Fruit fly (Drosophila melanogaster): Measurements from ENCODE around the gene nub.

nub gene

DNA sequence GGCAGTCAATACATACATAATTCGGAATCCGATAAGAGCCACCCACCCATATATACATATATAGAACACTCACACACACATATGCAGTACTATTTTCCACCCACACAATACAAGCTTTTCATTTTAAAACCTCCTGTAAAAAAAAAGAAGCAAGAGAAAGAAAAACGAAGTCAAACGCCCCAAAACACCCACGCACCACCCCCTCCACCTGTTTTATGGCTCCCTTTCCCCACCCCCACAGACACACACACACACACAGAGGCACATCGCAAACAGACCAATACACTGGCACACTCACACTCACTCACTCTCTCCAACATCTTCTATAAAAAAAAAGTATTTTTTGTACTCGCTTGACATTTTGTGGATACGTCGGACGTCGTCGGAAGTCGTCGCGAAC is 69.9 kb downstream of the nub start:
- no peak for TF ChIP-seq Hr96 (GFP tag; optimal IDR thresholded peaks at IDR 0.05)
- no peak for TF ChIP-seq bab1 (GFP tag; optimal IDR thresholded peaks at IDR 0.05)
- TF ChIP-seq Clk (GFP tag; optimal IDR thresholded peaks at IDR 0.05) = no peak
- no peak for TF ChIP-seq CG11617 (GFP tag; optimal IDR thresholded peaks at IDR 0.05)
- TF ChIP-seq CG5204 (GFP tag; optimal IDR thresholded peaks at IDR 0.05) = no peak
- TF ChIP-seq CG33017 (tag; optimal IDR thresholded peaks at IDR 0.05) = no peak
- TF ChIP-seq Crg-1 (GFP tag; optimal IDR thresholded peaks at IDR 0.05) = no peak
- TF ChIP-seq kay (GFP tag; ENCODE audit: borderline replicate concordance) = no peak
- no peak for TF ChIP-seq CG12768 (GFP tag; optimal IDR thresholded peaks at IDR 0.05)
- no peak for TF ChIP-seq ovo (GFP tag; optimal IDR thresholded peaks at IDR 0.05)
- TF ChIP-seq CG1620 (GFP tag; optimal IDR thresholded peaks at IDR 0.05) = no peak
- TF ChIP-seq tj (GFP tag; optimal IDR thresholded peaks at IDR 0.05) = no peak

dm6 chr2L:12666002-12666576 is 78.7 kb downstream of the nub start:
- TF ChIP-seq ovo (GFP tag; optimal IDR thresholded peaks at IDR 0.05) = no peak
- TF ChIP-seq Hr96 (GFP tag; optimal IDR thresholded peaks at IDR 0.05) = no peak
- no peak for TF ChIP-seq tj (GFP tag; optimal IDR thresholded peaks at IDR 0.05)
- TF ChIP-seq CG11617 (GFP tag; optimal IDR thresholded peaks at IDR 0.05) = no peak
- no peak for TF ChIP-seq Clk (GFP tag; optimal IDR thresholded peaks at IDR 0.05)
- TF ChIP-seq CG7045 (GFP tag; optimal IDR thresholded peaks at IDR 0.05) = no peak

- TF ChIP-seq Hr96 (GFP tag; optimal IDR thresholded peaks at IDR 0.05) (no peak), Crg-1 (GFP tag; optimal IDR thresholded peaks at IDR 0.05) (no peak), CG5204 (GFP tag; optimal IDR thresholded peaks at IDR 0.05) (no peak), tj (GFP tag; optimal IDR thresholded peaks at IDR 0.05) (no peak), CG33017 (tag; optimal IDR thresholded peaks at IDR 0.05) (no peak), Clk (GFP tag; optimal IDR thresholded peaks at IDR 0.05) (no peak), cic (GFP tag; optimal IDR thresholded peaks at IDR 0.05) (no peak), ovo (GFP tag; optimal IDR thresholded peaks at IDR 0.05) (no peak), kay (GFP tag; ENCODE audit: borderline replicate concordance) (no peak), Mnt (GFP tag; optimal IDR thresholded peaks at IDR 0.05) (no peak), CG11617 (GFP tag; optimal IDR thresholded peaks at IDR 0.05) (no peak), CG1620 (GFP tag; optimal IDR thresholded peaks at IDR 0.05) (no peak), CG14711 (tag; optimal IDR thresholded peaks at IDR 0.05) (no peak), CG7101 (tag; optimal IDR thresholded peaks at IDR 0.05) (no peak)
Measured at dm6 chr2L:12669614-12670013, 82.2 kb downstream of the nub start, which contains the start of gene Nepl7. Gene Nepl7, minus strand, starts transcription at chr2L:12669714.

dm6 chr2L:12672296-12672695 is 84.9 kb downstream of the nub start:
- TF ChIP-seq CG33017 (tag; optimal IDR thresholded peaks at IDR 0.05) = no peak
- TF ChIP-seq Hr96 (GFP tag; optimal IDR thresholded peaks at IDR 0.05) = no peak
- no peak for TF ChIP-seq ovo (GFP tag; optimal IDR thresholded peaks at IDR 0.05)
- TF ChIP-seq CG7045 (GFP tag; optimal IDR thresholded peaks at IDR 0.05) = no peak
- TF ChIP-seq CG11617 (GFP tag; optimal IDR thresholded peaks at IDR 0.05) = no peak
- TF ChIP-seq cic (GFP tag; optimal IDR thresholded peaks at IDR 0.05) = no peak
- TF ChIP-seq CG1620 (GFP tag; optimal IDR thresholded peaks at IDR 0.05) = no peak
- no peak for TF ChIP-seq tj (GFP tag; optimal IDR thresholded peaks at IDR 0.05)
- no peak for TF ChIP-seq Clk (GFP tag; optimal IDR thresholded peaks at IDR 0.05)
- TF ChIP-seq kay (GFP tag; ENCODE audit: borderline replicate concordance) = no peak
- TF ChIP-seq toe (GFP tag; optimal IDR thresholded peaks at IDR 0.05) = no peak
- no peak for TF ChIP-seq CG5204 (GFP tag; optimal IDR thresholded peaks at IDR 0.05)
- no peak for TF ChIP-seq bab1 (GFP tag; optimal IDR thresholded peaks at IDR 0.05)

DNA sequence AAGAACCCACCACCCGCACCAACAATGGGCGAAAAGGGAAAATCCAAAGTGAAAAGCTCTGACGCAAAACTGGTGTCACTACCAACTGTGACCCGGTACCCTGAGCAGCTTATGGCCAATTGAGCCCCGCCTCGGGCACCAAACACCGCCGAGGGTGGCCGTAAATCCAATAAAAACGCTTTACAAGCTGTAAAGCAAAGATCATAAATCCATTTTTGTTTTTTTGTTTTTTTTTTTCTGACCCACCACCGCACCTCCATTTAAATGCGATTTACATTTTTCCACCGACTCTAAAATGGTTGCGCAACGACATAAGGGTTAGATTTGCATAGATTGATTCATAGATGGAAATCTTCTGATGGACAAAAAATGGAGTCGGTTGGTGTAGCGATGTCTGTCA is 86.9 kb downstream of the nub start:
- TF ChIP-seq ovo (GFP tag; optimal IDR thresholded peaks at IDR 0.05) = no peak
- no peak for TF ChIP-seq CG11617 (GFP tag; optimal IDR thresholded peaks at IDR 0.05)
- TF ChIP-seq toe (GFP tag; optimal IDR thresholded peaks at IDR 0.05) = no peak
- TF ChIP-seq Crg-1 (GFP tag; optimal IDR thresholded peaks at IDR 0.05) = no peak
- TF ChIP-seq Mnt (GFP tag; optimal IDR thresholded peaks at IDR 0.05) = no peak
- TF ChIP-seq bab1 (GFP tag; optimal IDR thresholded peaks at IDR 0.05) = no peak
- no peak for TF ChIP-seq CG33017 (tag; optimal IDR thresholded peaks at IDR 0.05)
- TF ChIP-seq CG14711 (tag; optimal IDR thresholded peaks at IDR 0.05) = no peak
- TF ChIP-seq pad (GFP tag; optimal IDR thresholded peaks at IDR 0.05) = no peak
- no peak for TF ChIP-seq Hr96 (GFP tag; optimal IDR thresholded peaks at IDR 0.05)
- TF ChIP-seq CG7101 (tag; optimal IDR thresholded peaks at IDR 0.05) = no peak
- no peak for TF ChIP-seq CG1620 (GFP tag; optimal IDR thresholded peaks at IDR 0.05)
- no peak for TF ChIP-seq CG7045 (GFP tag; optimal IDR thresholded peaks at IDR 0.05)

All from whole organism, adult.